Worm (Caenorhabditis elegans) whole organism, early embryonic: ENCODE results near the gene H03G16.6.

Source experiments
- B0310.2 ChIP-seq: sonication (generic microtip); optimal IDR thresholded peaks from 2 replicates; lab custom pipeline; 2016; ENCODE audit warnings: mild to moderate bottlenecking, missing genetic modification characterization, missing compliant biosample characterization
- F13C5.2 ChIP-seq: sonication (generic microtip); optimal IDR thresholded peaks from 2 replicates; lab custom pipeline; 2017; ENCODE audit warnings: mild to moderate bottlenecking, missing genetic modification characterization, inconsistent platforms, missing compliant biosample characterization
- aly-1 ChIP-seq: sonication (generic microtip); optimal IDR thresholded peaks from 2 replicates; lab custom pipeline; 2016; ENCODE audit warnings: missing genetic modification characterization, missing compliant biosample characterization
- ama-1 ChIP-seq: fragments of 150-350 bp; optimal IDR thresholded peaks from 2 replicates; lab custom pipeline; 2014
- ceh-13 ChIP-seq: fragments of 200-800 bp; sonication (Bioruptor generic); optimal IDR thresholded peaks from 2 replicates; lab custom pipeline; 2018; ENCODE audit warnings: mild to moderate bottlenecking, missing genetic modification characterization, missing compliant biosample characterization
- ceh-36 ChIP-seq: sonication (generic microtip); optimal IDR thresholded peaks from 2 replicates; lab custom pipeline; 2016; ENCODE audit warnings: missing genetic modification characterization, inconsistent platforms, missing compliant biosample characterization
- ets-7 ChIP-seq: sonication (generic microtip); optimal IDR thresholded peaks from 2 replicates; lab custom pipeline; 2016; ENCODE audit warnings: missing genotype, missing genetic modification characterization, missing compliant biosample characterization
- flt-1 ChIP-seq: fragments of 200-800 bp; sonication (Bioruptor generic); IDR thresholded peaks from 2 replicates; pipeline ENCODE4 v1.3.6; 2022; ENCODE audit warnings: missing genetic modification characterization, missing compliant biosample characterization
- hmbx-1 ChIP-seq: sonication (generic microtip); optimal IDR thresholded peaks from 2 replicates; lab custom pipeline; 2016; ENCODE audit warnings: mild to moderate bottlenecking, missing genetic modification characterization, missing compliant biosample characterization
- hmg-4 ChIP-seq: fragments of 200-800 bp; sonication (Bioruptor generic); optimal IDR thresholded peaks from 2 replicates; lab custom pipeline; 2018; ENCODE audit warnings: mild to moderate bottlenecking, missing genetic modification characterization, missing compliant biosample characterization
- hnd-1 ChIP-seq: sonication (generic microtip); optimal IDR thresholded peaks from 2 replicates; lab custom pipeline; 2016; ENCODE audit warnings: missing genetic modification characterization, missing compliant biosample characterization
- pes-1 ChIP-seq: fragments of 200-800 bp; sonication (Bioruptor generic); IDR thresholded peaks from 2 replicates; pipeline ENCODE4 v1.3.6; 2022; ENCODE audit warnings: missing genetic modification reagents, missing genetic modification characterization, missing compliant biosample characterization
- scrt-1 ChIP-seq: fragments of 200-800 bp; sonication (Bioruptor generic); IDR thresholded peaks from 2 replicates; pipeline ENCODE4 v1.3.6; 2022; ENCODE audit warnings: missing genetic modification characterization, missing compliant biosample characterization
- sea-1 ChIP-seq: fragments of 200-800 bp; sonication (Bioruptor generic); conservative IDR thresholded peaks from 2 replicates; pipeline ENCODE4 v1.3.6; 2022; ENCODE audit warnings: missing genetic modification characterization, missing compliant biosample characterization
- tbx-11 ChIP-seq: fragments of 200-800 bp; sonication (Bioruptor generic); IDR thresholded peaks from 2 replicates; pipeline ENCODE4 v1.3.6; 2022; ENCODE audit warnings: missing genetic modification characterization, missing compliant biosample characterization
- tbx-37 ChIP-seq: fragments of 200-800 bp; sonication (Bioruptor generic); conservative IDR thresholded peaks from 2 replicates; pipeline ENCODE4 v1.3.6; 2022; ENCODE audit warnings: missing genetic modification reagents, missing genetic modification characterization, missing compliant biosample characterization
- tra-4 ChIP-seq: sonication (generic microtip); optimal IDR thresholded peaks from 2 replicates; lab custom pipeline; 2017; ENCODE audit warnings: missing genetic modification characterization, missing compliant biosample characterization

H03G16.6 gene

DNA sequence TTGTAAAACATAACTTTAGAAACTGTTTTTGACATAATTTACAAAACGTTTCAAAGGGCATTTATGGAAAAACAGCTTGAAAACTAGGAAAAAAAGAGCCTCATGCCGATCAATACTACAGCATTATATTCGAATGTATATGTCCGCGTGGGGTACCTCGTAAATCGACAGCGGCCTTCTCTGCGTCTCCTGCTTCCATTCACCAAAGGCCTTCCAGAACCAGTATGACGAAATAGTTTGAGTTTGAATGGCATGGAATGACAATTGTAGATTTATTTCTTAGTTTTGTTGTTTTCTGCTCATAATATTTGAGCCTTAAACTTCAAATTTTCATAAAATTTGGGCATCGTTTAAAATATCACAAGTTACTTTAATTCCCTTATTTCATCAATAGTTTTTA is 7.1 kb upstream of the H03G16.6 start:
- TF ChIP-seq flt-1 (GFP tag; lab: Robert Waterston, UW) (no peak), ets-7 (tag; lab: Kevin White, UChicago) (no peak), hmbx-1 (tag; lab: Kevin White, UChicago) (no peak), tra-4 (tag; lab: Kevin White, UChicago) (no peak), ceh-36 (tag; lab: Kevin White, UChicago) (no peak), aly-1 (tag; lab: Kevin White, UChicago) (no peak), hnd-1 (tag; lab: Kevin White, UChicago) (no peak), scrt-1 (no peak), tbx-37 (GFP tag; lab: Robert Waterston, UW) (no peak), tbx-11 (GFP tag; lab: Robert Waterston, UW) (no peak), B0310.2 (tag; lab: Kevin White, UChicago) (no peak), ceh-13 (GFP tag; lab: Kevin White, UChicago) (no peak), sea-1 (GFP tag; lab: Robert Waterston, UW) (no peak), F13C5.2 (tag; lab: Kevin White, UChicago) (no peak)

DNA sequence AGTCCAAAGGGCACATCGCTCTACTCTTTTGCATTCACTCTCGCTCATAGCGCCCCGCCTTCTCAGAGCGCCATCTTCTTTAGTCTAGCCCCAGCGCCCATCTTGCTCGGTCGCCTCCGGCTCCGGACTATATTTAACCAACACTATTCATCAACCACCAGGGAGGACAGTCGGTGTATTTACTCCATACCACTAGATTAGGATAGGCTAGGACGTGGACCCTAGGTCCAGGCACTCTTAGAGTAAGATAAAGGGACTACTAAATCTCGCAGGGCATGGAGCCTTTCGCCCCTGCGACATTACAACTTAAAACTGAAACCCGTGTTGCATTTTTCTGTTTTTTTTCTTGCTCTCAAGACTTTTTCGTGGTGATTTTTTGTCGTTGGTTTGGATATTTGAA is 4.9 kb upstream of the H03G16.6 start:
- TF ChIP-seq tra-4 (tag; lab: Kevin White, UChicago) (no peak), ceh-13 (GFP tag; lab: Kevin White, UChicago) (no peak), B0310.2 (tag; lab: Kevin White, UChicago) (no peak), tbx-37 (GFP tag; lab: Robert Waterston, UW) (no peak), ets-7 (tag; lab: Kevin White, UChicago) (no peak), sea-1 (GFP tag; lab: Robert Waterston, UW) (no peak), pes-1 (GFP tag; lab: Robert Waterston, UW) (no peak)

DNA sequence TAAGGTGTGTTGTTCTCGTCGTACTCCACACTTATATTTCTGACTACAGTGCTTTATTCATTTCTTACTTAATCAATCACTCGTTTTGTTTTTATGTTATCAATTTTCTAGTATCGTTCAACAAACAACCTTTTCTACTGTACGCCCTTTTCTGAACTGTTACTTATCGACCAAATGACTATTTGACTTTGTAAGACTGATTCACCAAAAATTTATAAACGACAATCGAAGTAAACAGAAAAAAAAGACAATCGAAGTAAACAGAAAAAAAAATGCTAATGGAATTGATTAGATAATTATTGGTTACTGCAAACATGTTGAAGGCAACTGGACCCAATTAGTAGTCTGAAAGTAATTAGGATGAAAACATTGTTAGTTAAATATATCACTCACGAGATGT is 2.5 kb upstream of the H03G16.6 start:
- no peak for TF ChIP-seq B0310.2 (tag; lab: Kevin White, UChicago)
- no peak for TF ChIP-seq hmg-4 (GFP tag; lab: Kevin White, UChicago)
- no peak for TF ChIP-seq ets-7 (tag; lab: Kevin White, UChicago)
- TF ChIP-seq F13C5.2 (tag; lab: Kevin White, UChicago) = no peak
- no peak for TF ChIP-seq tbx-11 (GFP tag; lab: Robert Waterston, UW)
- TF ChIP-seq hmbx-1 (tag; lab: Kevin White, UChicago) = no peak
- TF ChIP-seq ceh-36 (tag; lab: Kevin White, UChicago) = no peak
- no peak for TF ChIP-seq tra-4 (tag; lab: Kevin White, UChicago)
- TF ChIP-seq sea-1 (GFP tag; lab: Robert Waterston, UW) = no peak
- TF ChIP-seq hnd-1 (tag; lab: Kevin White, UChicago) = no peak
- no peak for TF ChIP-seq aly-1 (tag; lab: Kevin White, UChicago)
- TF ChIP-seq ama-1 (lab: Kevin White, UChicago) = no peak
- no peak for TF ChIP-seq flt-1 (GFP tag; lab: Robert Waterston, UW)
- no peak for TF ChIP-seq tbx-37 (GFP tag; lab: Robert Waterston, UW)
- no peak for TF ChIP-seq pes-1 (GFP tag; lab: Robert Waterston, UW)
- TF ChIP-seq scrt-1 = no peak

DNA sequence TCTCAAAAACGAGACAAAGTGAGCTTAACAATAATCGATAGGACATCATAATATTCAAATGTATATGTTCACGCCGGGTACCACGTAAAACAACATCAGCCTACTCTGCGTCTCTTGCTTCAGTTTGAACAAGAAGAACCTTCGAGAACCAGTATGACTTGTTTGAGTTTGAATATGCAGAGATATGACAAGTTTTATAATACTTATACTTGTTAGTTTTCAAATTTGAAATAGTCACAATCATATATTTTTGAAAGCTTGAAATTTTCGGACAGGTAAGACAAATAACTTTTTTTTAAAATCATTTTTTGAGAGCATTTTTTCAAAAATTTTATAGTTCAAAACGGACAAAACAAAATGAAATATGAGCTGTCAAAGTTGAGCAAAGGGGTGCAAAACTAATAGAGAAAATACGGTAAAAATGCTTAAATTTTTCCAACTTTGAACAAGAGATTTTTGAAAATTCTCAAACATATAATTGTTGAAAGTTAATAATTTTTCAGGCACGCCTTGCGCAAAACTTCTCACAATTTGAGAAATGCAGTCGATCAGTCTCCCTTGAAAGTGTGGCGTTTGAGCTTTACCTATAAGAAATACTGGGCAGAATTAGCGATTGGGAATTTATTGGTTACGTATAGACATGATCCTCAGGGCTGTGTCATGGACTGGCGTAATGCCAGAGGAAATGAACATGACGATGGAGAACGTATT is 893 bp downstream of the H03G16.6 start, which contains the start of gene H03G16.1:
Gene H03G16.1, plus strand, starts transcription at position 661 of the 711 bp plus-strand sequence.
- TF ChIP-seq tbx-37 (GFP tag; lab: Robert Waterston, UW) = no peak
- no peak for TF ChIP-seq flt-1 (GFP tag; lab: Robert Waterston, UW)
- no peak for TF ChIP-seq tbx-11 (GFP tag; lab: Robert Waterston, UW)
- TF ChIP-seq tra-4 (tag; lab: Kevin White, UChicago) = no peak
- TF ChIP-seq scrt-1 = no peak
- TF ChIP-seq ets-7 (tag; lab: Kevin White, UChicago) = no peak
- no peak for TF ChIP-seq hmg-4 (GFP tag; lab: Kevin White, UChicago)
- TF ChIP-seq ama-1 (lab: Kevin White, UChicago) = no peak
- TF ChIP-seq ceh-13 (GFP tag; lab: Kevin White, UChicago) = no peak
- no peak for TF ChIP-seq pes-1 (GFP tag; lab: Robert Waterston, UW)
- no peak for TF ChIP-seq F13C5.2 (tag; lab: Kevin White, UChicago)
- no peak for TF ChIP-seq aly-1 (tag; lab: Kevin White, UChicago)
- no peak for TF ChIP-seq hnd-1 (tag; lab: Kevin White, UChicago)
- no peak for TF ChIP-seq B0310.2 (tag; lab: Kevin White, UChicago)

DNA sequence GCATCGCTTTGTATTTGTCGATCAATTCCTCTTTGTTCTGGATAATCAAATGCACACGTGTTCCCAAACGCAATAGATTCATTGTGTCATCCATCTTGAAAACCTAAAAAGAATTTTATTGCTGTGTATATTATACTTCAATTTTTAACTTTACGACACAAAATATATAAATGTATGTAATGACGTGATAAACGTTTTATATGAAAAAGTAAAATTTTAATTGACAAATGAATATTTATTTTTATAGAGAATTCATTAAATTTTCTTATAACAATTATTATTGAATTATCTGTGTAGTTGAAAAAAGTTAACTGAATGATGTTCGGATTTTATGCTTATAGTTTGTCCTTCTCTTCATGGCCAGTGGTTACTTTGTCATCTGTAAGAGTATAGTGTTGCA is 3.4 kb downstream of the H03G16.6 start, which contains the start of gene H03G16.7:
Gene H03G16.7, minus strand, starts transcription at position 101 of the 400 bp plus-strand sequence.
- no peak for TF ChIP-seq ceh-13 (GFP tag; lab: Kevin White, UChicago)
- no peak for TF ChIP-seq flt-1 (GFP tag; lab: Robert Waterston, UW)
- TF ChIP-seq aly-1 (tag; lab: Kevin White, UChicago) = no peak
- TF ChIP-seq tbx-37 (GFP tag; lab: Robert Waterston, UW) = no peak
- no peak for TF ChIP-seq ama-1 (lab: Kevin White, UChicago)

DNA sequence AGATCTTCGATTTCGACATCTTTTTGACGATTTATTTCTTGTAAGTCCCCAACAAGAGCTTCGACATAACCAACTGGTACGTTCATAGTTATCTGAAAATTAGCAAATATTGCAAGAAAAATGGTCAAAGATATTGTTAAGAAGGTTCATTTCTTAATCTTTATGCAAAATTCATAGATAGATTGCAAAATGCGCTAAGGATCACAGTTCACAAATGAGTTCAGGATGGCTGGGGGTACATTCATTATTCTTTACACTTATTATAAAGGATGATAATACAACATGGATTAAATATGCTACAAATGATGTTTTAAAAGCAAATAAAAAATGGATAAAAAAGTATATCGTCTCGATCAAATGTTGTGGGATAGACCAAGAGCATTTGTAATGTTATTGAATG is 4.3 kb downstream of the H03G16.6 start, which contains the start of gene H03G16.5:
Gene H03G16.5, minus strand, starts transcription at position 101 of the 400 bp plus-strand sequence.
- TF ChIP-seq hnd-1 (tag; lab: Kevin White, UChicago) (no peak), sea-1 (GFP tag; lab: Robert Waterston, UW) (no peak), tra-4 (tag; lab: Kevin White, UChicago) (no peak), tbx-11 (GFP tag; lab: Robert Waterston, UW) (no peak), F13C5.2 (tag; lab: Kevin White, UChicago) (no peak), ama-1 (lab: Kevin White, UChicago) (no peak), ceh-36 (tag; lab: Kevin White, UChicago) (no peak), ceh-13 (GFP tag; lab: Kevin White, UChicago) (no peak), hmg-4 (GFP tag; lab: Kevin White, UChicago) (no peak), pes-1 (GFP tag; lab: Robert Waterston, UW) (no peak), scrt-1 (no peak), B0310.2 (tag; lab: Kevin White, UChicago) (no peak), flt-1 (GFP tag; lab: Robert Waterston, UW) (no peak), ets-7 (tag; lab: Kevin White, UChicago) (no peak), hmbx-1 (tag; lab: Kevin White, UChicago) (no peak), aly-1 (tag; lab: Kevin White, UChicago) (no peak), tbx-37 (GFP tag; lab: Robert Waterston, UW) (no peak)
